Worm (Caenorhabditis elegans) whole organism, late embryonic: ENCODE measurements around the gene clec-169.

Source experiments
- ama-1 ChIP-seq: fragments of 150-350 bp; optimal IDR thresholded peaks from 2 replicates; lab custom pipeline; 2014
- ceh-34 ChIP-seq: sonication (generic microtip); optimal IDR thresholded peaks from 2 replicates; lab custom pipeline; 2016; ENCODE audit warnings: mild to moderate bottlenecking, missing genetic modification characterization, missing compliant biosample characterization
- dmd-4 ChIP-seq: sonication (generic microtip); optimal IDR thresholded peaks from 2 replicates; lab custom pipeline; 2016; ENCODE audit warnings: borderline replicate concordance, missing genetic modification characterization, missing compliant biosample characterization
- dve-1 ChIP-seq: sonication (generic microtip); optimal IDR thresholded peaks from 2 replicates; lab custom pipeline; 2017; ENCODE audit warnings: antibody characterized with exemption, mild to moderate bottlenecking, missing genetic modification characterization, missing compliant biosample characterization
- elt-2 ChIP-seq: sonication (generic microtip); optimal IDR thresholded peaks from 2 replicates; lab custom pipeline; 2016; ENCODE audit warnings: missing genetic modification reagents, missing genetic modification characterization, missing compliant biosample characterization
- fkh-10 ChIP-seq: fragments of 150-350 bp; optimal IDR thresholded peaks from 2 replicates; lab custom pipeline; 2014; ENCODE audit warnings: missing biosample characterization, missing genetic modification reagents, missing genetic modification characterization
- nhr-11 ChIP-seq: fragments of 150-350 bp; optimal IDR thresholded peaks from 2 replicates; lab custom pipeline; 2014; ENCODE audit warnings: missing biosample characterization, missing genetic modification characterization
- sox-2 ChIP-seq: fragments of 200-800 bp; sonication (Bioruptor generic); IDR thresholded peaks from 2 replicates; pipeline ENCODE4 v1.3.6; 2022; ENCODE audit warnings: missing genetic modification reagents, missing genetic modification characterization, missing compliant biosample characterization
- unc-55 ChIP-seq: sonication (generic microtip); optimal IDR thresholded peaks from 2 replicates; lab custom pipeline; 2017; ENCODE audit warnings: missing biosample characterization, missing genetic modification reagents, missing genetic modification characterization

DNA sequence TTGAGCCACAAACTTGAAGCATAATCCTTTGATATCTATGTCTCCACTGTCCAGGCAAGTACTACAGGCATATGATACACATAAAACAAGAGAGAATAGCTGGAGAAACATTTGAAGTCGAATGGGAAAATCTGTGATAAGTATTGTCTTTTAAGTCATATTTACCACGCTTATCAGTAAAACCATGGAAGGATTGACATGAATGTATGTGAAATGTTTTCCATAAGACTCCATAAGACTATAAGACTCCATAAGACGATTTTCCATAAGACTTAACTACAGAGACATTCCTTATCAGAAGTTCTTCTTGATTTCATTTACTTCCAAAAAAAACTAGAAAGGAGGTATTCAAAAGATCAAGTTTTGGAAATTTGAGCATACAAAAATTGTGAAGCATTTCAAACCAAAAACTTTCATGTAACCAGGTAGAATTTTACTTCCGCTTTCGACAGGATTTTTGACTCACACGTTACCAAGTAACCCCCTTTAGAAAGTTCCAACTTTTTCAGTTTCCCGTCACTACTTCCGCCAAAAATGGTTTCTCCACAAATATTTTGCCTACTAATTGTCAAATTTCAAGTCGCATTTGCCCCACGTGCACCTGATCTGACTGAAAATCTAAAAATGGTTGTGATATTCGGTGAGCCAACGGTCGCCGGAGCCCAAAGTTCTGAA lies 14.2 kb upstream of the clec-169 start, which contains the start of the genes clec-165 and F38A1.11:
- no peak for TF ChIP-seq ama-1 (lab: Kevin White, UChicago)
- no peak for TF ChIP-seq fkh-10 (GFP tag; lab: Kevin White, UChicago)
- no peak for TF ChIP-seq unc-55
- no peak for TF ChIP-seq nhr-11 (tag; lab: Kevin White, UChicago)
- no peak for TF ChIP-seq dve-1 (tag; lab: Kevin White, UChicago)
- no peak for TF ChIP-seq sox-2
- no peak for TF ChIP-seq dmd-4 (tag; lab: Kevin White, UChicago)
- TF ChIP-seq ceh-34 (tag; lab: Kevin White, UChicago), result no peak
- no peak for TF ChIP-seq elt-2 (tag; lab: Kevin White, UChicago)
